Worm (Caenorhabditis elegans): ENCODE data around the gene nac-2.

DNA sequence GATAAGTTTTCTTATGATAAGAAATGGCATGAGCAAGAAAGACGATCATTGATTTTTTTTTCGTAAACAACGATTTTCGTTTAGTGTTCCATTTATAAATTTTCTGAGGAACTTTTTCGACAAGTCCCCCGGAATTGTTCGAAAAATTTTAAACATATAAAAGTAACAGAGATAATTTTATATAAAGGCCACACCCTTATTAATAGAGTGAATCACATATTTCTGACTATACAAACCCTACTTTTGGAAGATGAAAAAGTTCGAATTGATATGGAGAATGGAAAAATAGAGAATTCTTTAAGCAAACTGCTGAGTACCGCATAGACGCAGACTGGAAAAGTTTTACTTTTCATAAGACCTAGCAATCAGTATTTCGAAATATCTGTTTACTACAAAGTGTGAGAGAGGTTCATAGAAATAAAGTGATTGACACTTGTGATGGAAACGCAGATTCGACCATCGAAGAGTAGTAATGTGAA, 8.1 kb upstream of the nac-2 start:
- TF ChIP-seq nhr-67 (tag; optimal IDR thresholded peaks at IDR 0.05) (no peak), nhr-11 (tag; optimal IDR thresholded peaks at IDR 0.05) (no peak), nhr-76 (tag; optimal IDR thresholded peaks at IDR 0.05) (no peak), skn-1 (tag; optimal IDR thresholded peaks at IDR 0.05) (peak; percentile 68), zag-1 (tag; optimal IDR thresholded peaks at IDR 0.05) (no peak), unc-39 (tag; optimal IDR thresholded peaks at IDR 0.05) (no peak), aly-2 (tag; optimal IDR thresholded peaks at IDR 0.05) (no peak), daf-12 (tag; optimal IDR thresholded peaks at IDR 0.05) (no peak), ztf-11 (tag; optimal IDR thresholded peaks at IDR 0.05) (no peak), ceh-16 (tag; optimal IDR thresholded peaks at IDR 0.05) (no peak), unc-62 (GFP tag; optimal IDR thresholded peaks at IDR 0.05) (no peak), mdl-1 (tag; optimal IDR thresholded peaks at IDR 0.05) (no peak), nhr-43 (tag; optimal IDR thresholded peaks at IDR 0.05; ENCODE audit: poor library complexity, severe bottlenecking) (peak; percentile 58), fos-1 (tag; optimal IDR thresholded peaks at IDR 0.05) (peak; percentile 56)
